Fruit fly (Drosophila melanogaster) whole organism, embryonic: ENCODE results near the gene rau.

Experiments
- CG10147 ChIP-seq: fragments of 200-800 bp; sonication (Bioruptor generic); optimal IDR thresholded peaks from 2 replicates; lab custom pipeline; 2019; ENCODE audit warnings: missing biosample characterization, mild to moderate bottlenecking, missing genetic modification characterization, moderate library complexity
- CG10654 ChIP-seq: fragments of 200-800 bp; sonication (Bioruptor generic); optimal IDR thresholded peaks from 2 replicates; lab custom pipeline; 2016; ENCODE audit warnings: missing biosample characterization, missing genetic modification characterization
- CG11560 ChIP-seq: fragments of 200-800 bp; sonication (Bioruptor generic); IDR thresholded peaks from 3 replicates; pipeline ENCODE4 v1.3.6; 2022; ENCODE audit warnings: missing biosample characterization, missing genetic modification characterization
- CG12236 ChIP-seq: fragments of 200-800 bp; sonication (Bioruptor generic); optimal IDR thresholded peaks from 2 replicates; lab custom pipeline; 2016; ENCODE audit warnings: missing biosample characterization, missing genetic modification characterization
- CG12942 ChIP-seq: fragments of 200-800 bp; sonication (Bioruptor generic); optimal IDR thresholded peaks from 3 replicates; lab custom pipeline; 2016; ENCODE audit warnings: missing biosample characterization, missing genetic modification characterization
- CG14667 ChIP-seq: fragments of 200-800 bp; sonication (Bioruptor generic); IDR thresholded peaks from 2 replicates; pipeline ENCODE4 v1.3.6; 2022; ENCODE audit warnings: missing biosample characterization, missing genetic modification characterization
- CG15011 ChIP-seq: fragments of 200-800 bp; sonication (Bioruptor generic); optimal IDR thresholded peaks from 3 replicates; lab custom pipeline; 2018; ENCODE audit warnings: missing biosample characterization, mild to moderate bottlenecking, missing genetic modification characterization
- CG2129 ChIP-seq: fragments of 200-800 bp; sonication (Bioruptor generic); IDR thresholded peaks from 2 replicates; pipeline ENCODE4 v1.3.6; 2022; ENCODE audit warnings: missing biosample characterization, missing genetic modification characterization; ENCODE audit not compliant: partially characterized antibody
- CG2678 ChIP-seq: fragments of 200-800 bp; sonication (Bioruptor generic); optimal IDR thresholded peaks from 3 replicates; lab custom pipeline; 2019; ENCODE audit warnings: missing biosample characterization, mild to moderate bottlenecking, missing genetic modification characterization, moderate library complexity
- CG4404 ChIP-seq: fragments of 200-800 bp; sonication (Bioruptor generic); IDR thresholded peaks from 2 replicates; pipeline ENCODE4 v1.3.6; 2022; ENCODE audit warnings: missing biosample characterization, missing genetic modification characterization
- CG5180 ChIP-seq: fragments of 200-800 bp; sonication (Bioruptor generic); optimal IDR thresholded peaks from 3 replicates; lab custom pipeline; 2017; ENCODE audit warnings: missing biosample characterization, missing genetic modification characterization, mild to moderate bottlenecking, moderate library complexity, missing genetic modification reagents
- CG6254 ChIP-seq: fragments of 200-800 bp; sonication (Bioruptor generic); optimal IDR thresholded peaks from 3 replicates; lab custom pipeline; 2017; ENCODE audit warnings: mild to moderate bottlenecking, missing biosample characterization, missing genetic modification reagents, missing genetic modification characterization
- CG7372 ChIP-seq: fragments of 200-800 bp; sonication (Bioruptor generic); IDR thresholded peaks from 2 replicates; pipeline ENCODE4 v1.3.6; 2022; ENCODE audit warnings: missing biosample characterization, missing genetic modification characterization
- CG8478 ChIP-seq: fragments of >200 bp; optimal IDR thresholded peaks from 2 replicates; lab custom pipeline; 2018
- CG8765 ChIP-seq: fragments of 200-800 bp; sonication (Bioruptor generic); IDR thresholded peaks from 2 replicates; pipeline ENCODE4 v1.3.6; 2022; ENCODE audit warnings: missing biosample characterization, missing genetic modification characterization
- CG9215 ChIP-seq: fragments of 200-800 bp; sonication (Bioruptor generic); IDR thresholded peaks from 2 replicates; pipeline ENCODE4 v1.3.6; 2022; ENCODE audit warnings: missing biosample characterization, missing genetic modification characterization
- CrebB ChIP-seq: fragments of 200-800 bp; sonication (Bioruptor generic); optimal IDR thresholded peaks from 3 replicates; lab custom pipeline; 2018; ENCODE audit warnings: missing biosample characterization, mild to moderate bottlenecking, missing genetic modification characterization
- D19B ChIP-seq: fragments of 200-800 bp; sonication (Bioruptor generic); optimal IDR thresholded peaks from 2 replicates; lab custom pipeline; 2017; ENCODE audit warnings: missing biosample characterization, mild to moderate bottlenecking, missing genetic modification characterization
- Dp ChIP-seq: fragments of 200-800 bp; sonication (Bioruptor generic); optimal IDR thresholded peaks from 2 replicates; lab custom pipeline; 2018; ENCODE audit warnings: missing biosample characterization, mild to moderate bottlenecking, missing genetic modification characterization, moderate library complexity
- E2f2 ChIP-seq: fragments of 200-800 bp; sonication (Bioruptor generic); IDR thresholded peaks from 2 replicates; pipeline ENCODE4 v1.3.6; 2022; ENCODE audit warnings: missing biosample characterization, missing genetic modification characterization
- Eip74EF ChIP-seq, 2 experiments: fragments of 200-800 bp in 1 of 2; fragments of >200 bp in 1 of 2; sonication (Bioruptor generic) in 1 of 2; optimal IDR thresholded peaks; 2 replicates each; lab custom pipeline; 2017 to 2019; ENCODE audit warnings: missing biosample characterization in 2 of 2, missing genetic modification characterization in 2 of 2, mild to moderate bottlenecking in 1 of 2, moderate library complexity in 1 of 2
- HLHmδ ChIP-seq: fragments of 200-800 bp; sonication (Bioruptor generic); optimal IDR thresholded peaks from 2 replicates; lab custom pipeline; 2018; ENCODE audit warnings: missing biosample characterization, mild to moderate bottlenecking, missing genetic modification characterization, moderate library complexity
- HmgD ChIP-seq: fragments of 200-800 bp; sonication (Bioruptor generic); optimal IDR thresholded peaks from 3 replicates; lab custom pipeline; 2016; ENCODE audit warnings: missing biosample characterization, missing genetic modification characterization
- Hr3 ChIP-seq: fragments of 200-800 bp; sonication (Bioruptor generic); optimal IDR thresholded peaks from 3 replicates; lab custom pipeline; 2016; ENCODE audit warnings: missing biosample characterization, missing genetic modification characterization
- Jarid2 ChIP-seq: fragments of 200-800 bp; sonication (Bioruptor generic); optimal IDR thresholded peaks from 3 replicates; lab custom pipeline; 2017; ENCODE audit warnings: mild to moderate bottlenecking, missing biosample characterization, missing genetic modification reagents, missing genetic modification characterization
- Lhr ChIP-seq: fragments of 200-800 bp; sonication (Bioruptor generic); optimal IDR thresholded peaks from 3 replicates; lab custom pipeline; 2017; ENCODE audit warnings: mild to moderate bottlenecking, missing biosample characterization, missing genetic modification reagents, missing genetic modification characterization
- Meics ChIP-seq: fragments of 200-800 bp; sonication (Bioruptor generic); optimal IDR thresholded peaks from 2 replicates; lab custom pipeline; 2017; ENCODE audit warnings: missing biosample characterization, mild to moderate bottlenecking, missing genetic modification characterization
- Poxn ChIP-seq: fragments of 200-800 bp; sonication (Bioruptor generic); IDR thresholded peaks from 2 replicates; pipeline ENCODE4 v1.3.6; 2022; ENCODE audit warnings: missing biosample characterization, missing genetic modification characterization
- Spps ChIP-seq: fragments of 200-800 bp; sonication (Bioruptor generic); optimal IDR thresholded peaks from 2 replicates; lab custom pipeline; 2018; ENCODE audit warnings: missing biosample characterization, mild to moderate bottlenecking, missing genetic modification characterization
- Ssrp ChIP-seq: fragments of 200-800 bp; sonication (Bioruptor generic); optimal IDR thresholded peaks from 2 replicates; lab custom pipeline; 2018; ENCODE audit warnings: missing biosample characterization, mild to moderate bottlenecking, missing genetic modification characterization, moderate library complexity
- Trl ChIP-seq, 3 experiments: fragments of >200 bp in 2 of 3; fragments of 200-800 bp in 1 of 3; sonication (Bioruptor generic) in 1 of 3; optimal IDR thresholded peaks; 2 replicates in 1 of 3; 3 replicates in 2 of 3; lab custom pipeline; 2016 to 2017; ENCODE audit warnings: missing biosample characterization in 1 of 3, missing genetic modification characterization in 1 of 3
- Vsx1 ChIP-seq: fragments of 200-800 bp; sonication (Bioruptor generic); optimal IDR thresholded peaks from 2 replicates; lab custom pipeline; 2017; ENCODE audit warnings: missing biosample characterization, mild to moderate bottlenecking, missing genetic modification characterization, missing genetic modification reagents
- az2 ChIP-seq: fragments of 200-800 bp; sonication (Bioruptor generic); optimal IDR thresholded peaks from 3 replicates; lab custom pipeline; 2016; ENCODE audit warnings: missing biosample characterization, missing genetic modification characterization
- chif ChIP-seq, 2 experiments: fragments of 200-800 bp; sonication (Bioruptor generic); optimal IDR thresholded peaks; 3 replicates each; lab custom pipeline; 2016; ENCODE audit warnings: missing biosample characterization in 2 of 2, missing genetic modification characterization in 2 of 2
- chinmo ChIP-seq: fragments of 200-800 bp; sonication (Bioruptor generic); IDR thresholded peaks from 4 replicates; pipeline ENCODE4 v1.3.6; 2022; ENCODE audit warnings: missing biosample characterization, missing genetic modification characterization; ENCODE audit not compliant: partially characterized antibody
- dimm ChIP-seq: fragments of 200-800 bp; sonication (Bioruptor generic); IDR thresholded peaks from 2 replicates; pipeline ENCODE4 v1.3.6; 2022; ENCODE audit warnings: missing biosample characterization, missing genetic modification characterization
- dpn ChIP-seq, 2 experiments: fragments of 200-800 bp; sonication (Bioruptor generic); optimal IDR thresholded peaks; 3 replicates each; lab custom pipeline; 2016; ENCODE audit warnings: missing biosample characterization in 2 of 2, missing genetic modification characterization in 2 of 2
- ftz-f1 ChIP-seq: fragments of 200-800 bp; sonication (Bioruptor generic); optimal IDR thresholded peaks from 2 replicates; lab custom pipeline; 2016; ENCODE audit warnings: missing biosample characterization, missing genetic modification characterization
- gfzf ChIP-seq: fragments of 200-800 bp; sonication (Bioruptor generic); optimal IDR thresholded peaks from 2 replicates; lab custom pipeline; 2016; ENCODE audit warnings: missing biosample characterization, mild to moderate bottlenecking, missing genetic modification characterization, moderate library complexity
- grau ChIP-seq: fragments of 200-800 bp; optimal IDR thresholded peaks from 3 replicates; lab custom pipeline; 2019; ENCODE audit warnings: missing biosample characterization, mild to moderate bottlenecking, missing genetic modification characterization, moderate library complexity
- jumu ChIP-seq: fragments of 200-800 bp; sonication (Bioruptor generic); optimal IDR thresholded peaks from 3 replicates; lab custom pipeline; 2016; ENCODE audit warnings: missing biosample characterization, missing genetic modification characterization
- kah ChIP-seq: fragments of 200-800 bp; sonication (Bioruptor generic); optimal IDR thresholded peaks from 2 replicates; lab custom pipeline; 2018; ENCODE audit warnings: missing biosample characterization, mild to moderate bottlenecking, missing genetic modification characterization
- lilli ChIP-seq: fragments of 200-800 bp; sonication (Bioruptor generic); optimal IDR thresholded peaks from 3 replicates; lab custom pipeline; 2016; ENCODE audit warnings: missing biosample characterization, missing genetic modification characterization
- lmd ChIP-seq: fragments of 200-800 bp; sonication (Bioruptor generic); IDR thresholded peaks from 2 replicates; pipeline ENCODE4 v1.3.6; 2022; ENCODE audit warnings: missing biosample characterization, missing genetic modification characterization
- psq ChIP-seq: fragments of 200-800 bp; sonication (Bioruptor generic); optimal IDR thresholded peaks from 2 replicates; lab custom pipeline; 2017; ENCODE audit warnings: missing biosample characterization, missing genetic modification characterization
- sim ChIP-seq: fragments of 200-800 bp; sonication (Bioruptor generic); IDR thresholded peaks from 2 replicates; pipeline ENCODE4 v1.3.6; 2022; ENCODE audit warnings: missing biosample characterization, missing genetic modification characterization
- unpg ChIP-seq: fragments of 200-800 bp; sonication (Bioruptor generic); optimal IDR thresholded peaks from 3 replicates; lab custom pipeline; 2018; ENCODE audit warnings: missing biosample characterization, mild to moderate bottlenecking, missing genetic modification characterization, moderate library complexity
- vnd ChIP-seq: fragments of 200-800 bp; sonication (Bioruptor generic); IDR thresholded peaks from 3 replicates; pipeline ENCODE4 v1.3.6; 2022; ENCODE audit warnings: missing biosample characterization, missing genetic modification characterization; ENCODE audit not compliant: partially characterized antibody
- vvl ChIP-seq: fragments of 200-800 bp; sonication (Bioruptor generic); IDR thresholded peaks from 2 replicates; pipeline ENCODE4 v1.3.6; 2022; ENCODE audit warnings: missing biosample characterization, missing genetic modification characterization

Gene rau

dm6 chr2L:5879363-5879934 lies at the start of gene rau:
Gene rau (minus strand): TSS chr2L:5879498.
- TF ChIP-seq lilli (peak; percentile 74), CG14667 (peak; percentile 39; the same call in 1 of the 2 replicates), vnd (GFP tag; lab: Robert Waterston, UW) (no peak), CG12942 (GFP tag; lab: Kevin White, UChicago) (peak; percentile 20), unpg (peak; percentile 73), Hr3 (GFP tag; lab: Kevin White, UChicago) (peak; percentile 70), az2 (peak; percentile 70), dimm (GFP tag; lab: Robert Waterston, UW) (no peak), dpn (GFP tag; optimal IDR thresholded peaks at IDR 0.05; lab: Kevin White, UChicago) (peak; percentile 39 to 56), HmgD (GFP tag; lab: Kevin White, UChicago) (peak; percentile 12), chif (GFP tag; optimal IDR thresholded peaks at IDR 0.05; lab: Kevin White, UChicago) (peak; percentile 30 to 71), CG10654 (GFP tag; lab: Kevin White, UChicago) (peak; percentile 65), vvl (GFP tag; lab: Robert Waterston, UW) (peak; percentile 69), CG7372 (GFP tag; lab: Robert Waterston, UW) (peak; percentile 76), D19B (GFP tag; lab: Kevin White, UChicago) (peak; percentile 53), grau (tag; lab: Kevin White, UChicago) (peak; percentile 69), Ssrp (tag; lab: Kevin White, UChicago) (peak; percentile 39), CG8478 (lab: Kevin White, UChicago) (no peak), CG15011 (GFP tag; lab: Kevin White, UChicago) (peak; percentile 68), CG9215 (GFP tag; lab: Robert Waterston, UW) (peak; percentile 70), Jarid2 (peak; percentile 97), CG5180 (GFP tag; lab: Kevin White, UChicago) (peak; percentile 67), gfzf (GFP tag; lab: Kevin White, UChicago) (no peak), Dp (GFP tag; lab: Kevin White, UChicago) (no peak), Poxn (GFP tag; lab: Robert Waterston, UW) (no peak), Eip74EF (GFP tag; optimal IDR thresholded peaks at IDR 0.05; lab: Kevin White, UChicago) (peak in 1 of 2 experiments; percentile 53), CG10147 (GFP tag; lab: Kevin White, UChicago) (peak; percentile 48), Spps (tag; lab: Kevin White, UChicago) (peak; percentile 66), HLHmδ (GFP tag; lab: Kevin White, UChicago) (peak; percentile 82), E2f2 (GFP tag; lab: Robert Waterston, UW) (peak; percentile 46; the same call in 1 of the 2 replicates), Trl (optimal IDR thresholded peaks at IDR 0.05; lab: Kevin White, UChicago) (peak; percentile 90 to 93), Trl (GFP tag; optimal IDR thresholded peaks at IDR 0.05; lab: Kevin White, UChicago) (no peak), CrebB (tag; lab: Kevin White, UChicago) (peak; percentile 20), CG2129 (GFP tag; lab: Robert Waterston, UW) (no peak), CG12236 (peak; percentile 47), Meics (GFP tag; lab: Kevin White, UChicago) (peak; percentile 82), chinmo (GFP tag; lab: Robert Waterston, UW) (peak; percentile 63; the same call in 1 of the 4 replicates), ftz-f1 (GFP tag; lab: Kevin White, UChicago) (no peak), CG2678 (tag; lab: Kevin White, UChicago) (peak; percentile 87), lmd (GFP tag; lab: Robert Waterston, UW) (peak; percentile 70; the same call in 1 of the 2 replicates), CG11560 (tag; lab: Robert Waterston, UW) (no peak), jumu (no peak), Lhr (GFP tag; lab: Kevin White, UChicago) (peak; percentile 40), psq (no peak), CG8765 (GFP tag; lab: Robert Waterston, UW) (no peak; the same call in 1 of the 2 replicates), CG4404 (GFP tag; lab: Robert Waterston, UW) (peak; percentile 55), CG6254 (GFP tag; lab: Kevin White, UChicago) (peak; percentile 72), Vsx1 (GFP tag; lab: Kevin White, UChicago) (peak; percentile 78), kah (GFP tag; lab: Kevin White, UChicago) (peak; percentile 51), sim (GFP tag; lab: Robert Waterston, UW) (no peak)
